Worm (Caenorhabditis elegans) whole organism, young adult: ENCODE data around the gene T12G3.2.

Experiments
- fkh-3 ChIP-seq: sonication (generic microtip); optimal IDR thresholded peaks from 2 replicates; lab custom pipeline; 2016; ENCODE audit warnings: mild to moderate bottlenecking, missing genetic modification characterization, missing compliant biosample characterization
- madf-3 ChIP-seq: fragments of 200-800 bp; sonication (Bioruptor generic); IDR thresholded peaks from 2 replicates; pipeline ENCODE4 v1.3.6; 2022; ENCODE audit warnings: missing genetic modification reagents, missing genetic modification characterization, missing compliant biosample characterization
- sea-2 ChIP-seq: fragments of 200-800 bp; sonication (Bioruptor generic); IDR thresholded peaks from 2 replicates; pipeline ENCODE4 v1.3.6; 2022; ENCODE audit warnings: missing genetic modification characterization, missing compliant biosample characterization
- unc-130 ChIP-seq: sonication (generic microtip); optimal IDR thresholded peaks from 2 replicates; lab custom pipeline; 2016; ENCODE audit warnings: missing genetic modification reagents, missing genetic modification characterization, missing compliant biosample characterization

DNA sequence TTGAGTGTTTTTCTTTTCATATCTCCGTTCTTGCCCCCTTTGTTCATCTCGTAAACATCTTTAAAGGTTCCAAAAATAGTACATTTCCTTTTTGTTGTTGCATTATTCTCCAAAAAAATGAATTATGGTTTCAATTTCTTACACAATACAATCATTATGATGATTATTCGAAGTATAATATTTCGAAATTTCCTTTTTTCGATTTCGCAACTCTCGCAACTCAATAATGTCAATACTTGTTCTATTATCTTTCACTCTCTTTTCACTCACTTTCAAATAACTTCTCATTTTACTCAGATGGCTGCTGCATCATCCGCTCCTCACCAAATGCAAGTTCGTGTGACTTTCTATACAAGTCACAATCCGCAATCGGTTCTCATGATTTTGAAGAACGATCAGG lies 12.8 kb downstream of the T12G3.2 start, which contains the start of gene sqst-1:
- TF ChIP-seq madf-3 (GFP tag; lab: Robert Waterston, UW) = no peak
- TF ChIP-seq unc-130 = no peak
- no peak for TF ChIP-seq sea-2
- TF ChIP-seq fkh-3 (tag; lab: Kevin White, UChicago) = no peak
